Worm (Caenorhabditis elegans) whole organism, L4/young adult: ENCODE results near the gene Y49F6C.6.

Experiments
- W03F9.2 ChIP-seq: fragments of 150-350 bp; optimal IDR thresholded peaks from 2 replicates; lab custom pipeline; 2014; ENCODE audit warnings: missing biosample characterization, missing genetic modification characterization
- dao-5 ChIP-seq: sonication (generic microtip); optimal IDR thresholded peaks from 2 replicates; lab custom pipeline; 2016; ENCODE audit warnings: missing genotype, missing genetic modification characterization, moderate library complexity, missing compliant biosample characterization
- him-1 ChIP-seq: sonication (generic microtip); optimal IDR thresholded peaks from 2 replicates; lab custom pipeline; 2016; ENCODE audit warnings: missing genotype, missing genetic modification reagents, missing genetic modification characterization, missing compliant biosample characterization

DNA sequence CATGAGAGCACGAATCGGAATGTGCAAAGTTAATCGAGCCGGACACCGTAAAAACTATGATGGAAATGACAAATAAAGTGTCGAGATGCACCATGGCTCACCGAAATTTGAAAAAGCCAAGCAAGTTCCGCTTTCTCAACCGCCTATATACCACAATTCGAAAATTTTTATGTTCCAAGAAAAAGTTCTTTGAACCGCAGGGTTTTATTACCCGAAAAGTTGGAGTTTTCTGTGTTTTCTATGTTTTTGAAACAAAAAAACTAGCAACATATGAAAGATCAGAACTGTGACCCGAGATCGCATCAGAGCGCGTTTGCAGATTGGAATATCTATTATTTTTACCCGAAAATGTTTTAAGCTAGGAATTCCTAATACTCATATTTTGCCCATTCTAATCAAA is 39.9 kb downstream of the Y49F6C.6 start, which contains the start of gene Y46D2A.3:
- TF ChIP-seq dao-5 (tag; lab: Kevin White, UChicago) (no peak), him-1 (tag; lab: Kevin White, UChicago) (no peak), W03F9.2 (tag; lab: Kevin White, UChicago) (no peak)
